Worm (Caenorhabditis elegans) whole organism, midembryonic: ENCODE data around the gene sqrd-1.
A peak's percentile ranks its signal among the peaks of the same experiment; 100 is the strongest.

ENCODE experiments used
- T22C8.4 ChIP-seq: fragments of 200-800 bp; sonication (Bioruptor generic); IDR thresholded peaks from 2 replicates; pipeline ENCODE4 v1.3.6; 2022; ENCODE audit warnings: missing genetic modification characterization, missing compliant biosample characterization
- cog-1 ChIP-seq: sonication (generic microtip); optimal IDR thresholded peaks from 2 replicates; lab custom pipeline; 2016; ENCODE audit warnings: missing genetic modification characterization, missing compliant biosample characterization
- flt-1 ChIP-seq: fragments of 200-800 bp; sonication (Bioruptor generic); IDR thresholded peaks from 2 replicates; pipeline ENCODE4 v1.3.6; 2022; ENCODE audit warnings: missing genetic modification characterization, missing compliant biosample characterization
- klf-2 ChIP-seq: fragments of 200-800 bp; sonication (Bioruptor generic); conservative IDR thresholded peaks from 2 replicates; pipeline ENCODE4 v1.3.6; 2022; ENCODE audit warnings: missing genetic modification reagents, missing genetic modification characterization, missing compliant biosample characterization
- med-1 ChIP-seq: sonication (generic microtip); optimal IDR thresholded peaks from 2 replicates; lab custom pipeline; 2017; ENCODE audit warnings: missing genetic modification characterization, mild to moderate bottlenecking, missing compliant biosample characterization, antibody characterized with exemption, missing genetic modification reagents; ENCODE audit not compliant: insufficient read depth
- ref-1 ChIP-seq: fragments of 200-800 bp; sonication (Bioruptor generic); conservative IDR thresholded peaks from 2 replicates; pipeline ENCODE4 v1.3.6; 2022; ENCODE audit warnings: missing genetic modification reagents, missing genetic modification characterization, missing compliant biosample characterization
- tab-1 ChIP-seq: fragments of 200-800 bp; sonication (Bioruptor generic); IDR thresholded peaks from 2 replicates; pipeline ENCODE4 v1.3.6; 2022; ENCODE audit warnings: missing genetic modification characterization, missing compliant biosample characterization
- ztf-23 ChIP-seq: fragments of 200-800 bp; sonication (Bioruptor generic); IDR thresholded peaks from 2 replicates; pipeline ENCODE4 v1.3.6; 2022; ENCODE audit warnings: missing genetic modification reagents, missing genetic modification characterization, missing compliant biosample characterization
- ztf-29 ChIP-seq: fragments of 200-800 bp; sonication (Bioruptor generic); IDR thresholded peaks from 2 replicates; pipeline ENCODE4 v1.3.6; 2022; ENCODE audit warnings: missing genetic modification reagents, missing genetic modification characterization, missing compliant biosample characterization

Gene sqrd-1

DNA sequence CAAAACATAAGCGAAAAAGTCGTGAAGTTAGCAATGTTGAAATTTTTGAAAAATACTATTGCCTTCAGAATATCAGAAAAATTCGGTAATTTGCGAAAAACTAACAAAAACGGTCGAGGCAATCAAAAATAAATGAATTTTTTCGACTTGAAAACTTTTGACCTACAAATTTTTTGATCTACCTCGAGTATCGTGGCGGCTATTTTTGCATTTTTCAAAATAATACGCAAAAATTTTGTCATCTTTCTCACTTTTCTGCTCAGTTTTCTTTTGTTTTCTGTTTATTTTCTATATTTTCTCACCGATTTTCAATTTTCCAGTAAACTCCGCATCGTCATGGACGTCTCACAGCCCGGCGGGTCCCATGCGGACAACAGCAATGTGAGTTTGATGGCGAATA lies 3.9 kb upstream of the sqrd-1 start:
- TF ChIP-seq ref-1 (GFP tag; lab: Robert Waterston, UW), result no peak
- TF ChIP-seq klf-2 (GFP tag; lab: Robert Waterston, UW), result no peak
- no peak for TF ChIP-seq tab-1 (GFP tag; lab: Robert Waterston, UW)
- TF ChIP-seq cog-1 (tag; lab: Kevin White, UChicago), result no peak
- TF ChIP-seq med-1 (GFP tag; lab: Kevin White, UChicago), result no peak
- no peak for TF ChIP-seq ztf-23
- no peak for TF ChIP-seq ztf-29 (GFP tag; lab: Robert Waterston, UW)
- TF ChIP-seq T22C8.4 (GFP tag; lab: Robert Waterston, UW), result no peak
- TF ChIP-seq flt-1 (GFP tag; lab: Robert Waterston, UW), result no peak

DNA sequence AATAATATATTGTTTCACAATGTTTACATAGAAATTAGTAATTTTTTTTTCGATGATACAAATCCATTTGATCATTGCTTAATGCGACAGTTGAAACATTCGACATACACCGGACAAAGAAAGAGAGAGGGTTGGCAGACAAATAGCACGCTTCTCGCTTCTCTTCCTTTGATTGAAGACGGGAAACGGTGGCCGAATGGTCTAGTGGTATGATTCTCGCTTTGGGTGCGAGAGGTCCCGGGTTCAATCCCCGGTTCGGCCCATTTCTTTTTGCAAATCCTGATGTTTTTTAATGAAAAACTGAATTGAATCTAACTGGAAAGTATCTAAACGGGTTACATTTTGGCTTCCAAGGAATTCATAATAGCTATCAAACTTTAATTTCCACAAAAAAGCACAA lies 5.2 kb downstream of the sqrd-1 start:
- peak; percentile 71 for TF ChIP-seq ztf-23
- no peak for TF ChIP-seq ztf-29 (GFP tag; lab: Robert Waterston, UW)
- TF ChIP-seq klf-2 (GFP tag; lab: Robert Waterston, UW), result 0 out of 2 replicates have a peak, but pooled peaks have one; percentile 46
- TF ChIP-seq ref-1 (GFP tag; lab: Robert Waterston, UW), result 0 out of 2 replicates have a peak, but pooled peaks have one; percentile 37

DNA sequence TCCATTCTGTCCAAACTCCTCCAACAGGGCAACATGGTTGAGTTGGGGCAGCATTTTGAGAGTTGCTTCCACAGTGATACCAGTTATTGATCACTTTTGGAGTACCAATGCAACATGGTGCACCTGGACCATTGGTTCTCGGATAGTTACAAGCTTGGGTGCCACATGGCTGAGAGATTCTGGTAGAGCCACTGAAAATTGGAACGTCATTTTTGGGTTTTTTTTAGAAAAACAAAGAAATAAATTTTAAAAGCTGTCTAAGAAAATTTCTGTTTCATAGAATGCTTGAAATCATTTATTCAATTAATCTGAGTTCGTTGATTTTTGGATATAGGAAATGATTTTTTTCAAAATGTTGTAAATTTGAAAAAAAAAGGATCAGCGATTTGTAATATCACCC lies 7.5 kb downstream of the sqrd-1 start:
- no peak for TF ChIP-seq T22C8.4 (GFP tag; lab: Robert Waterston, UW)

DNA sequence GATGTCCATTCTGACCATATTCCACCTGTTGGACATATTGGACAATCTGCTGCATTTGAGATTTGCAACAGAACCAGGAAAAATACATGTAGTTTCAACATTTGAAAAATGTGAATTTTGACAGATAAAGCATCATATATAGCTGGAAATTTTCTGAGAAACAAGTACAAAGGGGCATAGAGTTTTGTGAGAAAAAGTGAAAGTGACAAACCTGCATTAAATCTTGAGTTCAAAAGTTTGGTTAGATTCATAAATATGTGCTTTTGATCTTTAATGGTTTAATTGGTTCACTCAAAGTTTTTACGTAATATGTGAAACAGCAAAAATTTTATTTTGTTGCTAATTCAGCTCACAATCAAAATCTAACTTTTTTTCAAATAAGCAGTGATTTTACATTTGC lies 8.4 kb downstream of the sqrd-1 start, which contains the start of gene F02H6.7:
Gene F02H6.7 (minus strand): TSS at position 101 of the 400 bp plus-strand sequence.
- TF ChIP-seq cog-1 (tag; lab: Kevin White, UChicago) (no peak), ztf-23 (no peak), med-1 (GFP tag; lab: Kevin White, UChicago) (no peak), T22C8.4 (GFP tag; lab: Robert Waterston, UW) (no peak), ref-1 (GFP tag; lab: Robert Waterston, UW) (no peak)

DNA sequence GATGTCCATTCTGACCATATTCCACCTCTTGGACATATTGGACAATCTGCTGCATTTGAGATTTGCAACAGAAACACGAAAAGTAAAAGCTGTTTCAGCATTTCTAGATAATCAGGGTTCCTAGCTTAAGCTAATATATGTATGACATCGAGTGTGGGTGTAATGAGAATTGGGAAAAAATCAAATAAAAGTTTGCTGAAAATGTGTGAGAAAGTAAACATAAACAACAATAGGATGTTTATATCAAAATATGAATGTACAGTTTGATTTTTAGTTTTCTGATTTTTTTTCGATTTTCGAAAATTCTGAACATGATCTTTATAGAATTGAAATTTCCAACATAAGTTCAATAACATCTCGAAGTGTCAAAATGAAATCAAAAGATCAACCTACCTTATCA lies 11.1 kb downstream of the sqrd-1 start, which contains the start of gene F02H6.6:
Gene F02H6.6 (minus strand): TSS at position 101 of the 400 bp plus-strand sequence.
- no peak for TF ChIP-seq cog-1 (tag; lab: Kevin White, UChicago)
- no peak for TF ChIP-seq flt-1 (GFP tag; lab: Robert Waterston, UW)
- no peak for TF ChIP-seq ztf-23
- TF ChIP-seq T22C8.4 (GFP tag; lab: Robert Waterston, UW), result no peak
- no peak for TF ChIP-seq klf-2 (GFP tag; lab: Robert Waterston, UW)
- TF ChIP-seq tab-1 (GFP tag; lab: Robert Waterston, UW), result no peak
- TF ChIP-seq med-1 (GFP tag; lab: Kevin White, UChicago), result no peak
- TF ChIP-seq ref-1 (GFP tag; lab: Robert Waterston, UW), result no peak
- no peak for TF ChIP-seq ztf-29 (GFP tag; lab: Robert Waterston, UW)

DNA sequence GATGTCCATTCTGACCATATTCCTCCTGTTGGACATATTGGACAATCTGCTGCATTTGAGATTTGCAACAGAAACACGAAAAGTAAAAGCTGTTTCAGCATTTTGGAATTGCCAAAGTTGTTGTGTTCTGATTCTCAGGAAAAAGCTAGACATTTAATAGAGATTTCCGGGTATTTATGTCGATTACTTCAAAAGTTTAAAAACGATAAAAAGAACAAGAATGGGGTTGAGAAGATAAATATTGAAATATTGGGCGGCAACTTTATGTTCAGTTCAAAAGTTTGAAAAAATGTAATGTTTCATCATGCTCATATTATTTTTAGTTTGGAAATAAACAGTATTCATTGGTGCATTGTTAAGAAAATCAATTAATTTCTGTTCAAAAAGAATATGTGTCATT lies 19.3 kb downstream of the sqrd-1 start, which contains the start of gene Y64G10A.1:
Gene Y64G10A.1 (minus strand): TSS at position 101 of the 400 bp plus-strand sequence.
- no peak for TF ChIP-seq ztf-23
- no peak for TF ChIP-seq klf-2 (GFP tag; lab: Robert Waterston, UW)
- TF ChIP-seq cog-1 (tag; lab: Kevin White, UChicago), result no peak
- no peak for TF ChIP-seq tab-1 (GFP tag; lab: Robert Waterston, UW)
- TF ChIP-seq flt-1 (GFP tag; lab: Robert Waterston, UW), result no peak
- no peak for TF ChIP-seq ztf-29 (GFP tag; lab: Robert Waterston, UW)
- TF ChIP-seq ref-1 (GFP tag; lab: Robert Waterston, UW), result no peak
- no peak for TF ChIP-seq med-1 (GFP tag; lab: Kevin White, UChicago)
- no peak for TF ChIP-seq T22C8.4 (GFP tag; lab: Robert Waterston, UW)

DNA sequence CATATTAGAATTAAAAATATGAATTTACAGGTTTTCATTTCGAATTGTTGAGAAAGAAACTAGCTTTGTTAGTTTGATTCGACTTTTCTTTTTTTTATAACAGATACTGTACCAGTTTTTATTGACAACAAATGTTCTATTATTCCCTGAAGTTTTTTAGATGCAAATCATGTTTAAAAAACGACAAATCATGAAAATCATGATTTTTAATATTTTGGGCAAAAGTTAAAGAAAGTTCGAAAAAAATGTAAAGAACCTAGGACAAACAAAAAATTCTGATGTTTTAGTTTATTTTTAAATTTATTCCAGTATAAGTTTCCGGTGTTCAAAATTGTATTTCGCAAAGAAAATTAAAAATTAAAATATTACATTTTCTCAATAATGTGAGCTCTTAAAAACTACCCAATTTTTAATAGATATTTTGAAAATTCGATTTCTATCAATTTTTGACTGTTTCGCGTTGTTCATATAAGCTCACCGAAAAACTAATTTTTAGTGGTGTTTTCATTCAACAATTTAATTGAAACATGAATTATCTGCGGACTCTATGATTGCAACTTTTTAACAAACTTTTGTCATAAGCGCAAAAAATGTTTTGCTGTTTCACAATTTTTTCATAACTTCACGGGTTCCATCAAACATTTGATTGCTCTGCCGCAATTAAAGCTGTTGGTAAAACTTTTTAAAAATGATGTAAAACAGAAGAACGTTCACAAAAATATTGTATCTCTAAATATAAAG lies 21.9 kb downstream of the sqrd-1 start, which contains the start of gene Y64G10A.10:
Gene Y64G10A.10 (minus strand): TSS at position 51 of the 741 bp plus-strand sequence.
- TF ChIP-seq klf-2 (GFP tag; lab: Robert Waterston, UW), result no peak

DNA sequence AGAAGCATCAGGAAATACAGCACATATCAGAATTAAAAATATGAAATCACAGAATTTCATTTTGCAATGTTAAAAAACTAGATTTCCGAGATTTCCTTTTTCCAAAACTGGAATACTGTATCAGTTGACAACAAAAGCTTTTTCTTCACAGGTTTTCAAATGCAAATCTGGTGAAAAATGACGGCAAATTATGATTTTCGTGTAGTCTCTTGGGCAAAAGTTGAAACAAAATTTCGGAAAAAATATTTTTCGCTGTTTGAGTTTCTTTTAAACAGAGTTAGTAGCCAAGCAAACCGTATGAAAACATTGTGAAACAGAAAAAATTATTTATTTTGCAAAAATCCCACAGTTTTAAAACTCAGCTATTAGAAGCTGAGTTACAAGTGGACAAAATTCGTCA lies 24.7 kb downstream of the sqrd-1 start, which contains the start of gene Y64G10A.2:
Gene Y64G10A.2 (minus strand): TSS at position 101 of the 400 bp plus-strand sequence.
- TF ChIP-seq T22C8.4 (GFP tag; lab: Robert Waterston, UW), result no peak
- no peak for TF ChIP-seq med-1 (GFP tag; lab: Kevin White, UChicago)
- no peak for TF ChIP-seq ztf-29 (GFP tag; lab: Robert Waterston, UW)
- no peak for TF ChIP-seq klf-2 (GFP tag; lab: Robert Waterston, UW)
- TF ChIP-seq flt-1 (GFP tag; lab: Robert Waterston, UW), result no peak
- TF ChIP-seq ztf-23, result no peak
- TF ChIP-seq tab-1 (GFP tag; lab: Robert Waterston, UW), result no peak
- no peak for TF ChIP-seq ref-1 (GFP tag; lab: Robert Waterston, UW)

DNA sequence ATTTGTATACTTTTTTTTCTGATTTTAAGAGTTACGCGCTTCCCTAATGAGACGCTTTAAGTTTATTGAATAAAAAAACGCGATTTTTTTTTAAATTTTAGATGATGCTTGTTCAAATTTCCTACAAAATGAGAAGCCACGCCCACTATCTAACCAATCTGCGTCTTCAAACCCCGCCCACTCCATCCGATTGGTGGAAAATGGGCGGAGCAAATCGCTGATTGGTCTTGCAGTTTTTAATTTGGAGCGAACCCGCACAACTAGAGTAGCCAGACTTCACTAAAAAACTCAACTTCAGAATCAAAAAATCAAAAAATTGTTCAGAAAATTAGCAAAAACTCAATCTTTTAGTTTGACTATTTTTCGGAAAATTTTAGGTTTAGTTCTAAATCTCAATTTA lies 29.8 kb downstream of the sqrd-1 start:
- TF ChIP-seq ref-1 (GFP tag; lab: Robert Waterston, UW), result no peak
- TF ChIP-seq klf-2 (GFP tag; lab: Robert Waterston, UW), result no peak
- no peak for TF ChIP-seq T22C8.4 (GFP tag; lab: Robert Waterston, UW)
- TF ChIP-seq tab-1 (GFP tag; lab: Robert Waterston, UW), result no peak
- no peak for TF ChIP-seq ztf-23
- TF ChIP-seq cog-1 (tag; lab: Kevin White, UChicago), result no peak
- no peak for TF ChIP-seq med-1 (GFP tag; lab: Kevin White, UChicago)
- no peak for TF ChIP-seq flt-1 (GFP tag; lab: Robert Waterston, UW)
- no peak for TF ChIP-seq ztf-29 (GFP tag; lab: Robert Waterston, UW)
